Fruit fly (Drosophila melanogaster) whole organism, embryonic: ENCODE data around the gene CG31949.

Experiments
- Atf6 ChIP-seq: fragments of 200-800 bp; sonication (Bioruptor generic); IDR thresholded peaks from 2 replicates; pipeline ENCODE4 v1.3.6; 2022; ENCODE audit warnings: missing biosample characterization, missing genetic modification characterization
- CG10267 ChIP-seq: fragments of 200-800 bp; sonication (Bioruptor generic); optimal IDR thresholded peaks from 2 replicates; lab custom pipeline; 2018; ENCODE audit warnings: missing biosample characterization, mild to moderate bottlenecking, missing genetic modification characterization, moderate library complexity
- CG11085 ChIP-seq: fragments of 200-800 bp; sonication (Bioruptor generic); IDR thresholded peaks from 2 replicates; pipeline ENCODE4 v1.3.6; 2022; ENCODE audit warnings: missing biosample characterization, missing genetic modification characterization
- CG12071 ChIP-seq: fragments of 200-800 bp; sonication (Bioruptor generic); optimal IDR thresholded peaks from 3 replicates; lab custom pipeline; 2018; ENCODE audit warnings: missing biosample characterization, mild to moderate bottlenecking, missing genetic modification characterization
- CG12104 ChIP-seq: fragments of 200-800 bp; sonication (Bioruptor generic); optimal IDR thresholded peaks from 3 replicates; lab custom pipeline; 2016; ENCODE audit warnings: missing biosample characterization, missing genetic modification characterization
- CG12155 ChIP-seq: fragments of 200-800 bp; sonication (Bioruptor generic); optimal IDR thresholded peaks from 3 replicates; lab custom pipeline; 2016; ENCODE audit warnings: missing biosample characterization, missing genetic modification characterization
- CG12659 ChIP-seq: fragments of 200-800 bp; sonication (Bioruptor generic); optimal IDR thresholded peaks from 3 replicates; lab custom pipeline; 2017; ENCODE audit warnings: mild to moderate bottlenecking, missing biosample characterization, missing genetic modification reagents, missing genetic modification characterization
- CG13296 ChIP-seq: fragments of 200-800 bp; sonication (Bioruptor generic); optimal IDR thresholded peaks from 3 replicates; lab custom pipeline; 2018; ENCODE audit warnings: missing biosample characterization, mild to moderate bottlenecking, missing genetic modification characterization
- CG13424 ChIP-seq: fragments of 200-800 bp; sonication (Bioruptor generic); optimal IDR thresholded peaks from 2 replicates; lab custom pipeline; 2019; ENCODE audit warnings: missing biosample characterization, mild to moderate bottlenecking, missing genetic modification characterization, moderate library complexity
- CG13775 ChIP-seq: fragments of 200-800 bp; sonication (Bioruptor generic); optimal IDR thresholded peaks from 3 replicates; lab custom pipeline; 2017; ENCODE audit warnings: missing biosample characterization, mild to moderate bottlenecking, missing genetic modification characterization
- CG13894 ChIP-seq: fragments of 200-800 bp; sonication (Bioruptor generic); optimal IDR thresholded peaks from 3 replicates; lab custom pipeline; 2018; ENCODE audit warnings: missing biosample characterization, mild to moderate bottlenecking, missing genetic modification characterization, moderate library complexity
- CG14014 ChIP-seq: fragments of 200-800 bp; sonication (Bioruptor generic); IDR thresholded peaks from 2 replicates; pipeline ENCODE4 v1.3.6; 2022; ENCODE audit warnings: missing biosample characterization, missing genetic modification characterization
- CG1603 ChIP-seq: fragments of 200-800 bp; sonication (Bioruptor generic); optimal IDR thresholded peaks from 2 replicates; lab custom pipeline; 2019; ENCODE audit warnings: missing biosample characterization, mild to moderate bottlenecking, missing genetic modification characterization, moderate library complexity
- CG17385 ChIP-seq: fragments of 200-800 bp; sonication (Bioruptor generic); optimal IDR thresholded peaks from 3 replicates; lab custom pipeline; 2018; ENCODE audit warnings: missing biosample characterization, mild to moderate bottlenecking, missing genetic modification characterization
- CG32532 ChIP-seq: fragments of 200-800 bp; sonication (Bioruptor generic); IDR thresholded peaks from 2 replicates; pipeline ENCODE4 v1.3.6; 2022; ENCODE audit warnings: missing biosample characterization, missing genetic modification characterization
- CG34376 ChIP-seq: fragments of 200-800 bp; sonication (Bioruptor generic); optimal IDR thresholded peaks from 2 replicates; lab custom pipeline; 2018; ENCODE audit warnings: missing biosample characterization, mild to moderate bottlenecking, missing genetic modification characterization
- CG4282 ChIP-seq: fragments of 200-800 bp; sonication (Bioruptor generic); optimal IDR thresholded peaks from 2 replicates; lab custom pipeline; 2016; ENCODE audit warnings: missing biosample characterization, missing genetic modification characterization
- CG4404 ChIP-seq: fragments of 200-800 bp; sonication (Bioruptor generic); IDR thresholded peaks from 2 replicates; pipeline ENCODE4 v1.3.6; 2022; ENCODE audit warnings: missing biosample characterization, missing genetic modification characterization
- CG4424 ChIP-seq: fragments of 200-800 bp; sonication (Bioruptor generic); optimal IDR thresholded peaks from 3 replicates; lab custom pipeline; 2016; ENCODE audit warnings: missing biosample characterization, missing genetic modification characterization
- CG7372 ChIP-seq: fragments of 200-800 bp; sonication (Bioruptor generic); IDR thresholded peaks from 2 replicates; pipeline ENCODE4 v1.3.6; 2022; ENCODE audit warnings: missing biosample characterization, missing genetic modification characterization
- CG7928 ChIP-seq: fragments of 200-800 bp; sonication (Bioruptor generic); optimal IDR thresholded peaks from 2 replicates; lab custom pipeline; 2017; ENCODE audit warnings: missing biosample characterization, mild to moderate bottlenecking, missing genetic modification characterization
- CG8924 ChIP-seq: fragments of 200-800 bp; optimal IDR thresholded peaks from 3 replicates; lab custom pipeline; 2019; ENCODE audit warnings: missing biosample characterization, mild to moderate bottlenecking, missing genetic modification characterization, moderate library complexity
- CG9437 ChIP-seq: fragments of 200-800 bp; sonication (Bioruptor generic); optimal IDR thresholded peaks from 2 replicates; lab custom pipeline; 2018; ENCODE audit warnings: missing biosample characterization, mild to moderate bottlenecking, missing genetic modification characterization
- CG9727 ChIP-seq: fragments of 200-800 bp; sonication (Bioruptor generic); optimal IDR thresholded peaks from 3 replicates; lab custom pipeline; 2017; ENCODE audit warnings: missing biosample characterization, mild to moderate bottlenecking, missing genetic modification characterization
- CoRest ChIP-seq: fragments of 200-800 bp; sonication (Bioruptor generic); optimal IDR thresholded peaks from 3 replicates; lab custom pipeline; 2018; ENCODE audit warnings: missing biosample characterization, mild to moderate bottlenecking, missing genetic modification characterization, moderate library complexity
- D19B ChIP-seq: fragments of 200-800 bp; sonication (Bioruptor generic); optimal IDR thresholded peaks from 2 replicates; lab custom pipeline; 2017; ENCODE audit warnings: missing biosample characterization, mild to moderate bottlenecking, missing genetic modification characterization
- Dbx ChIP-seq: fragments of 200-800 bp; sonication (Bioruptor generic); IDR thresholded peaks from 3 replicates; pipeline ENCODE4 v1.3.6; 2022; ENCODE audit warnings: missing biosample characterization, missing genetic modification characterization
- Dek ChIP-seq: fragments of 200-800 bp; sonication (Bioruptor generic); optimal IDR thresholded peaks from 3 replicates; lab custom pipeline; 2019; ENCODE audit warnings: missing biosample characterization, mild to moderate bottlenecking, missing genetic modification characterization, moderate library complexity
- Doc3 ChIP-seq: fragments of 200-800 bp; sonication (Bioruptor generic); IDR thresholded peaks from 3 replicates; pipeline ENCODE4 v1.3.6; 2022; ENCODE audit warnings: missing biosample characterization, missing genetic modification characterization; ENCODE audit not compliant: partially characterized antibody
- Drgx ChIP-seq: fragments of 200-800 bp; sonication (Bioruptor generic); IDR thresholded peaks from 2 replicates; pipeline ENCODE4 v1.3.6; 2022; ENCODE audit warnings: missing biosample characterization, missing genetic modification characterization
- E2f2 ChIP-seq: fragments of 200-800 bp; sonication (Bioruptor generic); IDR thresholded peaks from 2 replicates; pipeline ENCODE4 v1.3.6; 2022; ENCODE audit warnings: missing biosample characterization, missing genetic modification characterization
- Fer2 ChIP-seq: fragments of 200-800 bp; sonication (Bioruptor generic); optimal IDR thresholded peaks from 2 replicates; lab custom pipeline; 2018; ENCODE audit warnings: missing biosample characterization, mild to moderate bottlenecking, missing genetic modification characterization, moderate library complexity
- HHEX ChIP-seq: fragments of 200-800 bp; sonication (Bioruptor generic); optimal IDR thresholded peaks from 3 replicates; lab custom pipeline; 2017; ENCODE audit warnings: missing biosample characterization, mild to moderate bottlenecking, missing genetic modification characterization, missing genetic modification reagents
- Nf-YC ChIP-seq: fragments of 200-800 bp; optimal IDR thresholded peaks from 3 replicates; lab custom pipeline; 2019; ENCODE audit warnings: missing biosample characterization, mild to moderate bottlenecking, missing genetic modification characterization, moderate library complexity
- NfI ChIP-seq: fragments of 200-800 bp; sonication (Bioruptor generic); optimal IDR thresholded peaks from 3 replicates; lab custom pipeline; 2018; ENCODE audit warnings: missing biosample characterization, mild to moderate bottlenecking, missing genetic modification characterization, moderate library complexity
- Ptx1 ChIP-seq: fragments of 200-800 bp; sonication (Bioruptor generic); IDR thresholded peaks from 2 replicates; pipeline ENCODE4 v1.3.6; 2022; ENCODE audit warnings: missing biosample characterization, missing genetic modification characterization
- abd-A ChIP-seq: fragments of 200-800 bp; sonication (Bioruptor generic); optimal IDR thresholded peaks from 3 replicates; lab custom pipeline; 2019; ENCODE audit warnings: missing biosample characterization, mild to moderate bottlenecking, missing genetic modification characterization, moderate library complexity
- ara ChIP-seq: fragments of 200-800 bp; sonication (Bioruptor generic); IDR thresholded peaks from 2 replicates; pipeline ENCODE4 v1.3.6; 2022; ENCODE audit warnings: missing biosample characterization, missing genetic modification characterization
- dati ChIP-seq: fragments of 200-800 bp; sonication (Bioruptor generic); IDR thresholded peaks from 2 replicates; pipeline ENCODE4 v1.3.6; 2022; ENCODE audit warnings: missing biosample characterization, missing genetic modification characterization
- dmrt99B ChIP-seq: fragments of 200-800 bp; sonication (Bioruptor generic); optimal IDR thresholded peaks from 2 replicates; lab custom pipeline; 2018; ENCODE audit warnings: missing biosample characterization, mild to moderate bottlenecking, missing genetic modification characterization, moderate library complexity
- exex ChIP-seq: fragments of 200-800 bp; sonication (Bioruptor generic); optimal IDR thresholded peaks from 4 replicates; lab custom pipeline; 2018; ENCODE audit warnings: missing biosample characterization, mild to moderate bottlenecking, missing genetic modification characterization, moderate library complexity
- eyg ChIP-seq: fragments of 200-800 bp; sonication (Bioruptor generic); optimal IDR thresholded peaks from 3 replicates; lab custom pipeline; 2016; ENCODE audit warnings: missing biosample characterization, missing genetic modification characterization
- jigr1 ChIP-seq: fragments of 200-800 bp; sonication (Bioruptor generic); IDR thresholded peaks from 3 replicates; pipeline ENCODE4 v1.3.6; 2022; ENCODE audit warnings: missing biosample characterization, missing genetic modification characterization
- lab ChIP-seq: fragments of 200-800 bp; sonication (Bioruptor generic); optimal IDR thresholded peaks from 3 replicates; lab custom pipeline; 2017; ENCODE audit warnings: missing biosample characterization, missing genetic modification characterization, mild to moderate bottlenecking, moderate library complexity, missing genetic modification reagents
- repo ChIP-seq: fragments of 200-800 bp; sonication (Bioruptor generic); optimal IDR thresholded peaks from 2 replicates; lab custom pipeline; 2016; ENCODE audit warnings: missing biosample characterization, missing genetic modification characterization
- tap ChIP-seq: fragments of 200-800 bp; optimal IDR thresholded peaks from 3 replicates; lab custom pipeline; 2019; ENCODE audit warnings: missing biosample characterization, mild to moderate bottlenecking, missing genetic modification characterization, moderate library complexity
- toy ChIP-seq: fragments of 200-800 bp; sonication (Bioruptor generic); IDR thresholded peaks from 2 replicates; pipeline ENCODE4 v1.3.6; 2022; ENCODE audit warnings: missing biosample characterization, missing genetic modification characterization
- unc-4 ChIP-seq: fragments of 200-800 bp; sonication (Bioruptor generic); IDR thresholded peaks from 2 replicates; pipeline ENCODE4 v1.3.6; 2022; ENCODE audit warnings: missing biosample characterization, missing genetic modification characterization; ENCODE audit not compliant: partially characterized antibody
- wdn ChIP-seq: fragments of 200-800 bp; sonication (Bioruptor generic); IDR thresholded peaks from 2 replicates; pipeline ENCODE4 v1.3.6; 2022; ENCODE audit warnings: missing biosample characterization, missing genetic modification characterization

Gene CG31949

DNA sequence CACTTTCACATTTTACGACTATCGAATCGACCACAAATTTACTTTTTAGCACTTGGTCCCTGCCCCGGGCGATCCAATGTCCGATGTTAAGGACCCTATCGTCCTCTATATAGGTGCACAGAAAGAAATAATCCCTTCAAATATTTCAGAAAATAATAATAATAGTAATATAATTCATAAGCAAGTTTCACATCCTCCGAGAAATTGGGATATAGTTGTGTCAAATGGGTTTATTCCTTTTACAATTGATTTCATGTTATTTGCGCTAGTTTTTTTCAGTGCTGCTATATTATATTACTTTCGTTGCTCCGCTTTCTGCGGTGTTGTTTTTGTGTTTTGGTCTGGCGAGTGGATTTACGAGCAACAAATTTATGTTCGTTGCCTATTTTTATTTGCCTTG is 48.6 kb downstream of the CG31949 start (continued):
- peak; percentile 41 for TF ChIP-seq CG13296
- no peak for TF ChIP-seq CG9437 (GFP tag; lab: Kevin White, UChicago)
- peak; percentile 37; the same call in 1 of the 2 replicates for TF ChIP-seq CG14014 (GFP tag; lab: Robert Waterston, UW)
- no peak for TF ChIP-seq jigr1 (GFP tag; lab: Robert Waterston, UW)
- TF ChIP-seq CG4282: no peak
- TF ChIP-seq E2f2: peak; percentile 29; the same call in 1 of the 2 replicates
- TF ChIP-seq CoRest: peak; percentile 52
- no peak for TF ChIP-seq CG12104 (GFP tag; lab: Kevin White, UChicago)
- peak; percentile 14 for TF ChIP-seq CG10267 (tag; lab: Kevin White, UChicago)
- no peak for TF ChIP-seq dati
- peak; percentile 43; the same call in 1 of the 2 replicates for TF ChIP-seq wdn
- TF ChIP-seq CG4424 (GFP tag; lab: Kevin White, UChicago): peak; percentile 9
- peak; percentile 51 for TF ChIP-seq CG4404 (GFP tag; lab: Robert Waterston, UW)
- TF ChIP-seq CG17385 (GFP tag; lab: Kevin White, UChicago): peak; percentile 35
- TF ChIP-seq repo (GFP tag; lab: Kevin White, UChicago): no peak
- peak; percentile 24 for TF ChIP-seq CG12659 (GFP tag; lab: Kevin White, UChicago)
- TF ChIP-seq HHEX (GFP tag; lab: Kevin White, UChicago): peak; percentile 43
- no peak for TF ChIP-seq Fer2
- TF ChIP-seq ara (GFP tag; lab: Robert Waterston, UW): 0 out of 2 replicates have a peak, but pooled peaks have one; percentile 7
- TF ChIP-seq CG13775 (GFP tag; lab: Kevin White, UChicago): peak; percentile 33
- no peak for TF ChIP-seq CG7928
- TF ChIP-seq eyg (GFP tag; lab: Kevin White, UChicago): no peak
- TF ChIP-seq tap (tag; lab: Kevin White, UChicago): no peak
- TF ChIP-seq CG12155 (GFP tag; lab: Kevin White, UChicago): peak; percentile 16
- TF ChIP-seq CG11085 (GFP tag; lab: Robert Waterston, UW): no peak
- TF ChIP-seq Dbx (GFP tag; lab: Robert Waterston, UW): peak; percentile 60; the same call in 1 of the 3 replicates
- TF ChIP-seq toy (GFP tag; lab: Robert Waterston, UW): no peak
- TF ChIP-seq CG13424 (tag; lab: Kevin White, UChicago): peak; percentile 52
- peak; percentile 38 for TF ChIP-seq CG8924 (tag; lab: Kevin White, UChicago)
- TF ChIP-seq exex (tag; lab: Kevin White, UChicago): peak; percentile 12
- TF ChIP-seq CG7372 (GFP tag; lab: Robert Waterston, UW): peak; percentile 13; the same call in 1 of the 2 replicates
- TF ChIP-seq Ptx1 (GFP tag; lab: Robert Waterston, UW): peak; percentile 39
- peak; percentile 82 for TF ChIP-seq CG13894 (tag; lab: Kevin White, UChicago)
- peak; percentile 53 for TF ChIP-seq CG9727 (GFP tag; lab: Kevin White, UChicago)
- TF ChIP-seq lab: peak; percentile 74
- no peak for TF ChIP-seq unc-4
- peak; percentile 7 for TF ChIP-seq CG12071 (GFP tag; lab: Kevin White, UChicago)
- TF ChIP-seq abd-A: peak; percentile 75
- TF ChIP-seq dmrt99B: peak; percentile 53
- peak; percentile 42 for TF ChIP-seq NfI
- TF ChIP-seq Drgx: no peak
- peak; percentile 54; the same call in 1 of the 2 replicates for TF ChIP-seq CG32532
- TF ChIP-seq D19B (GFP tag; lab: Kevin White, UChicago): peak; percentile 12
- TF ChIP-seq Doc3: no peak
- TF ChIP-seq Dek (tag; lab: Kevin White, UChicago): peak; percentile 20
- no peak for TF ChIP-seq Atf6 (GFP tag; lab: Robert Waterston, UW)
- no peak for TF ChIP-seq CG1603 (tag; lab: Kevin White, UChicago)
- peak; percentile 11 for TF ChIP-seq CG34376
- no peak for TF ChIP-seq Nf-YC (tag; lab: Kevin White, UChicago)
